Worm (Caenorhabditis elegans): ENCODE results near the gene wdfy-3.
A peak's percentile ranks its signal among the peaks of the same experiment; 100 is the strongest.

The wdfy-3 gene

ce11 chrIV:12653094-12653493, at the start of gene wdfy-3, which contains the start of gene C26H9A.4:
wdfy-3 (plus strand) TSS chrIV:12653401.
C26H9A.4 (plus strand) TSS chrIV:12653410.
- TF ChIP-seq R02D3.7 (tag; optimal IDR thresholded peaks at IDR 0.05), result no peak
- no peak for TF ChIP-seq sma-9 (GFP tag; optimal IDR thresholded peaks at IDR 0.05)
- no peak for TF ChIP-seq sma-9 (tag; optimal IDR thresholded peaks at IDR 0.05)
- peak; percentile 25 for TF ChIP-seq unc-55 (GFP tag; optimal IDR thresholded peaks at IDR 0.05)
- TF ChIP-seq lin-13 (GFP tag; optimal IDR thresholded peaks at IDR 0.05), result no peak
- TF ChIP-seq elt-3 (tag; optimal IDR thresholded peaks at IDR 0.05), result no peak
- no peak for TF ChIP-seq nhr-11 (tag; optimal IDR thresholded peaks at IDR 0.05)
- TF ChIP-seq C34F6.9 (tag; optimal IDR thresholded peaks at IDR 0.05), result peak; percentile 18

ce11 chrIV:12605401-12605800, 47.8 kb upstream of the wdfy-3 start, which contains the start of gene Y55D9A.2:
Y55D9A.2 (minus strand) TSS chrIV:12605431.
- TF ChIP-seq gmeb-1 (tag; optimal IDR thresholded peaks at IDR 0.05) (peak; percentile 63), fos-1 (tag; optimal IDR thresholded peaks at IDR 0.05) (peak; percentile 29), nhr-237 (tag; optimal IDR thresholded peaks at IDR 0.05) (no peak), lsy-2 (tag; optimal IDR thresholded peaks at IDR 0.05) (peak in 1 of 2 experiments; percentile 67), C34F6.9 (tag; optimal IDR thresholded peaks at IDR 0.05) (peak; percentile 50), unc-55 (GFP tag; optimal IDR thresholded peaks at IDR 0.05) (peak; percentile 46), nhr-6 (tag; optimal IDR thresholded peaks at IDR 0.05) (no peak), nhr-23 (tag; optimal IDR thresholded peaks at IDR 0.05) (no peak)

- no peak for TF ChIP-seq zag-1 (tag; optimal IDR thresholded peaks at IDR 0.05)
- no peak for TF ChIP-seq nhr-23 (tag; optimal IDR thresholded peaks at IDR 0.05)
- no peak for TF ChIP-seq ztf-11 (tag; optimal IDR thresholded peaks at IDR 0.05)
- no peak for TF ChIP-seq blmp-1 (tag; optimal IDR thresholded peaks at IDR 0.05; ENCODE audit: insufficient read depth)
- no peak for TF ChIP-seq gmeb-1 (tag; optimal IDR thresholded peaks at IDR 0.05)
- TF ChIP-seq aly-2 (tag; optimal IDR thresholded peaks at IDR 0.05), result no peak
- no peak for TF ChIP-seq fos-1 (tag; optimal IDR thresholded peaks at IDR 0.05)
- no peak for TF ChIP-seq unc-62 (GFP tag; optimal IDR thresholded peaks at IDR 0.05)
- no peak for TF ChIP-seq C34F6.9 (tag; optimal IDR thresholded peaks at IDR 0.05)
- TF ChIP-seq nhr-237 (tag; optimal IDR thresholded peaks at IDR 0.05), result no peak
Observed at ce11 chrIV:12614624-12615023, 38.6 kb upstream of the wdfy-3 start, which contains the start of gene efa-6. efa-6 (minus strand) TSS chrIV:12614724.

- TF ChIP-seq C34F6.9 (tag; optimal IDR thresholded peaks at IDR 0.05) (peak; percentile 17), ceh-16 (tag; optimal IDR thresholded peaks at IDR 0.05) (no peak), lsy-2 (tag; optimal IDR thresholded peaks at IDR 0.05) (no peak), unc-62 (GFP tag; optimal IDR thresholded peaks at IDR 0.05) (no peak), sma-3 (GFP tag; optimal IDR thresholded peaks at IDR 0.05) (no peak), peb-1 (tag; optimal IDR thresholded peaks at IDR 0.05) (no peak), mdl-1 (tag; optimal IDR thresholded peaks at IDR 0.05) (no peak), ZK546.5 (tag; optimal IDR thresholded peaks at IDR 0.05) (no peak), gmeb-1 (tag; optimal IDR thresholded peaks at IDR 0.05) (no peak), unc-55 (GFP tag; optimal IDR thresholded peaks at IDR 0.05) (no peak), nhr-12 (tag; optimal IDR thresholded peaks at IDR 0.05) (no peak), F13H6.1 (tag; optimal IDR thresholded peaks at IDR 0.05) (peak; percentile 27), ceh-82 (tag; optimal IDR thresholded peaks at IDR 0.05) (no peak), blmp-1 (tag; optimal IDR thresholded peaks at IDR 0.05; ENCODE audit: insufficient read depth) (no peak), elt-1 (tag; optimal IDR thresholded peaks at IDR 0.05) (no peak), nhr-6 (tag; optimal IDR thresholded peaks at IDR 0.05) (no peak), nhr-25 (tag; optimal IDR thresholded peaks at IDR 0.05) (no peak), zag-1 (tag; optimal IDR thresholded peaks at IDR 0.05) (no peak), ama-1 (optimal IDR thresholded peaks at IDR 0.05) (no peak), mbf-1 (tag; optimal IDR thresholded peaks at IDR 0.05) (no peak), nhr-129 (tag; optimal IDR thresholded peaks at IDR 0.05) (peak; percentile 33)
Observed at ce11 chrIV:12615122-12615745, 38.0 kb upstream of the wdfy-3 start.

- TF ChIP-seq sma-9 (GFP tag; optimal IDR thresholded peaks at IDR 0.05) (peak; percentile 27), sma-9 (tag; optimal IDR thresholded peaks at IDR 0.05) (no peak), gmeb-1 (tag; optimal IDR thresholded peaks at IDR 0.05) (no peak), lsy-2 (tag; optimal IDR thresholded peaks at IDR 0.05) (no peak), unc-55 (GFP tag; optimal IDR thresholded peaks at IDR 0.05) (peak; percentile 26), nhr-129 (tag; optimal IDR thresholded peaks at IDR 0.05) (no peak), lin-11 (tag; optimal IDR thresholded peaks at IDR 0.05) (no peak), fos-1 (tag; optimal IDR thresholded peaks at IDR 0.05) (no peak), nhr-12 (tag; optimal IDR thresholded peaks at IDR 0.05) (no peak)
Observed at ce11 chrIV:12616943-12617689, 36.1 kb upstream of the wdfy-3 start.
